Fruit fly (Drosophila melanogaster): ENCODE measurements around the gene crn.

DNA sequence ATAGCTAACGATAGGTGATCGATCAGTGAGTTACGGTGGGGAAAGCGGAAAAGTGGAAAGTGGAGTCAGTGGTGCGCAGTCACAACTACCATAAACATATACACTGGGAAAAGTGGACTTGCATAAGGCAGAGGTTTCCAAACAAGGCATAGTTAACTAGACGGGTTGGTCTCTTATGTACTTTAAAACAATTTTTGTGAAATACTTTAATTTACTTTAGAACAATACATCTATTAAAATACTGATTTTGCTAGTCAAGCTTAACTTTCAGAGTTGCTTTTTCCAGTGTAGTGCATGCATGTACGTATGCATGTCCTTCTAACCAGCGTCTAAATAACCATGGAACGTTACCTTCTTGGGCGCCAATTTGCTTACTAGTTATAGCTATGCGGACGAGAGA is 29.9 kb downstream of the crn start:
- TF ChIP-seq CG8944 (GFP tag; optimal IDR thresholded peaks at IDR 0.05) = no peak
- TF ChIP-seq Bteb2 (GFP tag; optimal IDR thresholded peaks at IDR 0.05) = no peak
